Worm (Caenorhabditis elegans): Measurements from ENCODE around the gene dhs-12.
A peak's percentile ranks its signal among the peaks of the same experiment; 100 is the strongest.

dhs-12 gene

DNA sequence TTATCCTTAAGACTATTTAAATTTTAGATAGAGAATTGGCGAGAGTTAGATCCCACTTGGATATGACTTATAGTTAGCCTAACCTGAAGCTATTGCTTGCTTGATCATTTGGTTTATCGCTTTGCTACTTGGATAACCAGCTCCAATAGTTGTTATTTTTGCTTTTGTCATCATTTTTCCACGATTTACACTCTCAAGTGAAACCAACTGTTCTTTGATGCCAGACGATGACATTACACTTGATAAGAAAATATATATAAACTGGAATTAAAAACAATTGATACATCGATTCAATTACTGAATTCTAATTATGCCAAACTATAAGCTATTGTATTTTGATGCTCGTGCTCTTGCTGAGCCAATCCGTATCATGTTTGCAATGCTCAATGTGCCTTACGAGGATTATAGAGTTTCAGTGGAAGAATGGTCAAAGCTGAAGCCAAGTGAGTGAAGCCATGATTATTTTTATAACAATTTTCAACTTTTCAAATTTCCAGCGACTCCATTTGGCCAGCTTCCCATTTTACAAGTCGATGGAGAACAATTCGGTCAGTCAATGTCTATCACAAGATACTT, at the start of gene dhs-12, which contains the start of the genes gst-2 and gst-4:
dhs-12 (plus strand) TSS at position 526 of the 576 bp plus-strand sequence.
gst-2 (minus strand) TSS at position 132 of the 576 bp plus-strand sequence.
gst-4 (plus strand) TSS at position 296 of the 576 bp plus-strand sequence.
- TF ChIP-seq skn-1 (tag; optimal IDR thresholded peaks at IDR 0.05) (peak; percentile 83), nhr-85 (tag) (no peak), aly-2 (tag; optimal IDR thresholded peaks at IDR 0.05) (no peak), elt-2 (tag; optimal IDR thresholded peaks at IDR 0.05) (peak; percentile 8), nhr-19 (GFP tag; conservative IDR thresholded peaks at IDR 0.05) (0 out of 2 replicates have a peak, but pooled peaks have one; percentile 15)

DNA sequence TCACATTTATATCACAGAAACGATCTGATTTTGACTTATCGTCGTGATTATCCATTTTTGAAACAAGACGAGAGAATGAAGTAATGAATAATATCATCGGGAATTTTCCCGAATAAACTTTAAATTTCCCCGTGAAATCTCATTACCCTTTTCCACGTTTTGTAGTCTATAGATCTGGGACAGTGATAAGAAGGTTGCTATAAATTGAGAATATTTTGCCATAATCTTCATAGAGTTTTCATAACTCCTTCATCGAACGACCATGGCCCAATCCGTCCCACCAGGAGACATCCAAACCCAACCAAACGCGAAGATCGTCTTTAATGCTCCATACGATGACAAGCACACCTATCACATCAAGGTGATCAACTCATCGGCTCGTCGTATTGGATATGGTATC, 47.1 kb upstream of the dhs-12 start, which contains the start of the genes C04G2.5 and msp-36:
C04G2.5 (minus strand) TSS at position 101 of the 400 bp plus-strand sequence.
msp-36 (plus strand) TSS at position 263 of the 400 bp plus-strand sequence.
- TF ChIP-seq hpl-2 (GFP tag; optimal IDR thresholded peaks at IDR 0.05): no peak
- no peak for TF ChIP-seq grh-1 (GFP tag; IDR thresholded peaks at IDR 0.05)
- no peak for TF ChIP-seq sup-37 (GFP tag; optimal IDR thresholded peaks at IDR 0.05)
- TF ChIP-seq nhr-20 (tag; optimal IDR thresholded peaks at IDR 0.05): no peak
- no peak for TF ChIP-seq ama-1 (optimal IDR thresholded peaks at IDR 0.05)
- no peak for TF ChIP-seq fkh-4 (tag; optimal IDR thresholded peaks at IDR 0.05; ENCODE audit: borderline replicate concordance)
- TF ChIP-seq unc-98 (GFP tag; IDR thresholded peaks at IDR 0.05): no peak
- no peak for TF ChIP-seq nhr-28 (tag; optimal IDR thresholded peaks at IDR 0.05)
- TF ChIP-seq hlh-17 (GFP tag; optimal IDR thresholded peaks at IDR 0.05; ENCODE audit: borderline replicate concordance): no peak
- no peak for TF ChIP-seq ceh-82 (tag; optimal IDR thresholded peaks at IDR 0.05)
- no peak for TF ChIP-seq zag-1 (tag; optimal IDR thresholded peaks at IDR 0.05)
- TF ChIP-seq lin-14 (GFP tag; optimal IDR thresholded peaks at IDR 0.05): no peak
- no peak for TF ChIP-seq snpc-4 (tag; optimal IDR thresholded peaks at IDR 0.05)
- TF ChIP-seq egl-27 (tag; optimal IDR thresholded peaks at IDR 0.05): no peak
- TF ChIP-seq nhr-19 (GFP tag; conservative IDR thresholded peaks at IDR 0.05): no peak
- TF ChIP-seq pag-3 (tag; optimal IDR thresholded peaks at IDR 0.05; ENCODE audit: borderline replicate concordance, insufficient read depth): no peak
- TF ChIP-seq aly-2 (tag; optimal IDR thresholded peaks at IDR 0.05): no peak
- TF ChIP-seq fkh-8 (tag; optimal IDR thresholded peaks at IDR 0.05): no peak

DNA sequence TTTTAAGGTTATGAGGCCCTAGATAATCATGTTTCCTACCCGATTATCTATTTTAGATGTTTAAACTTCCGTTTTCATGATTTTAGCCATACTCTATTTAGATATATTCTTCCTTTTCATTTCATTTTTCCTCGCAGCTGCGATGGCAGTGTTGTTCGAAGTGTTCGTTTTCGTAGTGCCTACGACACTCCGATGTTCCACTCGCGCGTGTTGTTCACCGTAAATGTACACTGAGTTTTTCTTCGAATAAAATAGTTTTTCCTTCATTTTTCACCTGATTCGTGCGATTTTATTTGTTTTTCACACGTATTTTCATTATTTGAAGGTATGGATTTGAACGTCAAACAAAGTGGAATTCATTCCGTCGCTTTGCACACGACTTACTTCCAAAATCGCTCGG, 45.4 kb upstream of the dhs-12 start, which contains the start of gene dis-3:
dis-3 (plus strand) TSS at position 322 of the 400 bp plus-strand sequence.
- TF ChIP-seq blmp-1 (tag; optimal IDR thresholded peaks at IDR 0.05): peak; percentile 22
- TF ChIP-seq nhr-19 (GFP tag; conservative IDR thresholded peaks at IDR 0.05): no peak
- TF ChIP-seq lin-35 (GFP tag; optimal IDR thresholded peaks at IDR 0.05): peak in 1 of 2 experiments; percentile 45
- no peak for TF ChIP-seq mep-1 (tag; optimal IDR thresholded peaks at IDR 0.05)
- peak; percentile 16 to 36 for TF ChIP-seq efl-1 (optimal IDR thresholded peaks at IDR 0.05)
- peak in 1 of 2 experiments; percentile 57 for TF ChIP-seq efl-1 (GFP tag; optimal IDR thresholded peaks at IDR 0.05 in 1 of 2)
- peak in 1 of 3 experiments; percentile 26 for TF ChIP-seq dpl-1 (GFP tag; optimal IDR thresholded peaks at IDR 0.05)
- peak; percentile 1 for TF ChIP-seq rnt-1 (tag; optimal IDR thresholded peaks at IDR 0.05)
- no peak for TF ChIP-seq nhr-47 (tag; optimal IDR thresholded peaks at IDR 0.05)
- TF ChIP-seq ceh-90 (tag; optimal IDR thresholded peaks at IDR 0.05): no peak
- TF ChIP-seq vab-15 (tag; optimal IDR thresholded peaks at IDR 0.05): no peak
- TF ChIP-seq ceh-88 (GFP tag; IDR thresholded peaks at IDR 0.05): no peak

DNA sequence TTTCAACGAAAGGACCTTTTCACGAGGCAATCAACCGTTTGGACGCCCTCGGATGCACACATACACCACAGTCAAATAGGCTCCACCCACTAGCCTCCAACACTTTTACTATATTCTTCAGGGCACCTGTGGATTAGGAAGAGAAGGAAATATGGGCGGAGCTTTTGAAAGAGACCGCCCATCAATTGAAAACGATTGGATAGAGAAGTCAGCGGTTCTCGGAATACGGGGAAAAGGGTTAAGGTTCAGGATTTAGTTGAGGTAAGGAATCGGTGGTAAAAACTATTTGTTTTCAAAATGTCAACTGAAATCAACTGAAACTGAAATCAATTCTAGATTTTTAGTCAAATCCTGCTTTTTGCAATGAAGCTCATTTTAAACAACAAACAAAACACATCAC, 31.8 kb upstream of the dhs-12 start, which contains the start of gene egl-38:
egl-38 (minus strand) TSS at position 101 of the 400 bp plus-strand sequence.
- TF ChIP-seq nhr-12 (tag; optimal IDR thresholded peaks at IDR 0.05) (no peak), nhr-237 (tag; optimal IDR thresholded peaks at IDR 0.05) (no peak), egl-13 (tag; optimal IDR thresholded peaks at IDR 0.05) (no peak), grh-1 (GFP tag; IDR thresholded peaks at IDR 0.05) (no peak), lin-35 (GFP tag; optimal IDR thresholded peaks at IDR 0.05) (no peak), nhr-47 (tag; optimal IDR thresholded peaks at IDR 0.05) (no peak), C34B4.2 (tag; optimal IDR thresholded peaks at IDR 0.05) (no peak), lin-13 (GFP tag; optimal IDR thresholded peaks at IDR 0.05) (no peak), ets-5 (GFP tag; IDR thresholded peaks at IDR 0.05) (no peak), swsn-7 (tag; optimal IDR thresholded peaks at IDR 0.05) (no peak), ceh-82 (tag; optimal IDR thresholded peaks at IDR 0.05) (no peak), fkh-4 (tag; optimal IDR thresholded peaks at IDR 0.05; ENCODE audit: borderline replicate concordance) (no peak), fkh-8 (tag; optimal IDR thresholded peaks at IDR 0.05) (no peak), vab-15 (tag; optimal IDR thresholded peaks at IDR 0.05) (no peak), pax-3 (tag; optimal IDR thresholded peaks at IDR 0.05) (no peak), nhr-84 (tag; optimal IDR thresholded peaks at IDR 0.05) (no peak), ceh-88 (GFP tag; IDR thresholded peaks at IDR 0.05) (no peak), mef-2 (tag; optimal IDR thresholded peaks at IDR 0.05) (no peak), jun-1 (tag; optimal IDR thresholded peaks at IDR 0.05) (no peak), unc-30 (tag; optimal IDR thresholded peaks at IDR 0.05) (no peak)
